Fruit fly (Drosophila melanogaster) whole organism, pupa: Measurements from ENCODE around the gene CG14397.

Source experiments
- CG13204 ChIP-seq: fragments of 200-800 bp; sonication (Bioruptor generic); optimal IDR thresholded peaks from 2 replicates; lab custom pipeline; 2018; ENCODE audit warnings: missing biosample characterization, mild to moderate bottlenecking, missing genetic modification characterization, moderate library complexity
- CG14655 ChIP-seq: fragments of 200-800 bp; sonication (Bioruptor generic); optimal IDR thresholded peaks from 3 replicates; lab custom pipeline; 2017; ENCODE audit warnings: mild to moderate bottlenecking, missing biosample characterization, missing genetic modification reagents, missing genetic modification characterization
- CG15710 ChIP-seq: fragments of 200-800 bp; sonication (Bioruptor generic); optimal IDR thresholded peaks from 2 replicates; lab custom pipeline; 2018; ENCODE audit warnings: missing biosample characterization, mild to moderate bottlenecking, missing genetic modification characterization, moderate library complexity
- CG34367 ChIP-seq: fragments of 200-800 bp; sonication (Bioruptor generic); optimal IDR thresholded peaks from 2 replicates; lab custom pipeline; 2018; ENCODE audit warnings: missing biosample characterization, mild to moderate bottlenecking, missing genetic modification characterization
- CG4496 ChIP-seq: fragments of 200-800 bp; sonication (Bioruptor generic); IDR thresholded peaks from 3 replicates; pipeline ENCODE4 v1.3.6; 2022; ENCODE audit warnings: missing biosample characterization, missing genetic modification characterization
- CG8301 ChIP-seq: fragments of 200-800 bp; sonication (Bioruptor generic); optimal IDR thresholded peaks from 2 replicates; lab custom pipeline; 2018; ENCODE audit warnings: missing biosample characterization, mild to moderate bottlenecking, missing genetic modification characterization
- CG9948 ChIP-seq: fragments of 200-800 bp; sonication (Bioruptor generic); optimal IDR thresholded peaks from 2 replicates; lab custom pipeline; 2018; ENCODE audit warnings: missing biosample characterization, mild to moderate bottlenecking, missing genetic modification characterization, moderate library complexity
- D1 ChIP-seq: fragments of 200-800 bp; sonication (Bioruptor generic); optimal IDR thresholded peaks from 2 replicates; lab custom pipeline; 2018; ENCODE audit warnings: missing biosample characterization, mild to moderate bottlenecking, missing genetic modification characterization, moderate library complexity
- EcR ChIP-seq: fragments of 200-800 bp; sonication (Bioruptor generic); optimal IDR thresholded peaks from 3 replicates; lab custom pipeline; 2019; ENCODE audit warnings: missing biosample characterization, missing genetic modification characterization, mild to moderate bottlenecking, moderate library complexity, missing genetic modification reagents
- Ets98B ChIP-seq: fragments of 200-800 bp; sonication (Bioruptor generic); IDR thresholded peaks from 2 replicates; pipeline ENCODE4 v1.3.6; 2022; ENCODE audit warnings: missing biosample characterization, missing genetic modification characterization
- Pif1A ChIP-seq: fragments of 200-800 bp; sonication (Bioruptor generic); optimal IDR thresholded peaks from 3 replicates; lab custom pipeline; 2016; ENCODE audit warnings: missing biosample characterization, missing genetic modification characterization

dm6 chr2L:21075105-21075504 lies 15.9 kb upstream of the CG14397 start, which contains the start of gene tadr:
- TF ChIP-seq CG4496 (GFP tag; lab: Robert Waterston, UW) = no peak
- TF ChIP-seq CG15710 (tag; lab: Kevin White, UChicago) = no peak
- no peak for TF ChIP-seq CG9948 (tag; lab: Kevin White, UChicago)
- TF ChIP-seq EcR (GFP tag; lab: Kevin White, UChicago) = no peak
- TF ChIP-seq CG14655 (GFP tag; lab: Kevin White, UChicago) = peak; percentile 7
- TF ChIP-seq CG8301 (tag; lab: Kevin White, UChicago) = no peak
- no peak for TF ChIP-seq Pif1A (GFP tag; lab: Kevin White, UChicago)
- TF ChIP-seq D1 (tag; lab: Kevin White, UChicago) = no peak
- TF ChIP-seq CG34367 (tag; lab: Kevin White, UChicago) = no peak
- TF ChIP-seq CG13204 = no peak
- no peak for TF ChIP-seq Ets98B (GFP tag; lab: Robert Waterston, UW)
